Fruit fly (Drosophila melanogaster): Measurements from ENCODE around the gene CheA87a.

Gene CheA87a

DNA sequence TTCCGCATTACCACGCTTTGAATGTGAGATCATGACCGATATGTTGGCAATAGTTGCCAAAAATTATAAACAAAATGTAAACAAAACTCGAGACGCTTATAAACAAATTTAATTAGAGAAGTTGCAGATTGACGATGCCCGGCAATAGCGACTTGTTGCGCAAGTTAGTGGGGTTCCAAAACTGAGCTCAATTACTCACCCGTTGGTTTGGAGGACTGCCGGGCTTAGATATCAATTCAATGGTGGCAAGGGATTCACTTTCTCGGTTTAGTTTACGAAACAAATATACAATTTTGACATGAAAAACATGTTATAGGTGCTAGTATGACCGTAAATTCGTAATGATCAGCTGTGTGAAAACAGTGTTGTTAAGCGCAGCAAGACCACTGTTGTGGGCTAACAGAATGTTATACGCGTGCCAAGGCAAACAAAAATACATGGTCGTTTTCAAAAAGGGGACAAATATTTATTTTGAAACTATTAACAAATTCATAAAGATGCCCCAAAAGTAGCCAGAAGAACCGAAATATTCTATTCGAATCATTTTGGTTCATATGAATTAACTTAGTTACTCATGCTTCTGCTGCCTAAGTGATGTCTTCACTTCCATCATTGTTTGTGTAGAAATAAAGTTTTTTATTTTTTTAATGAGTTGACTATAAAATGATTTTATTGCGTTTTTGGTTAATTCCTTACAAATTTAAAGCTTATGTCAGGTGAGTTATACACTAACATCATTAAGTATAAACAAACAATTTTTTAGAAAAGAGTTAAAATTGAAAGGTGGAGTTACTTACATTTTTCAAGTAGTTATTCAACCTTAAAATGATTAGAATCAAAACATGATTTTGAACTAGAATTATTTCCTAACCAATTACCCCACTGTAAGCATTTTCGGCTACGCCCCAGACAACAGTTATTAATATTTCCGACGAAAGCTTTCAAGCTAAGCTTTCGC lies 2.6 kb upstream of the CheA87a start, which contains the start of gene Elp6:
Gene Elp6 (minus strand): TSS at position 350 of the 958 bp plus-strand sequence.
- no peak for TF ChIP-seq Sin3A (optimal IDR thresholded peaks at IDR 0.05)
- TF ChIP-seq ttk (optimal IDR thresholded peaks at IDR 0.05) = no peak
- TF ChIP-seq Myc (optimal IDR thresholded peaks at IDR 0.05) = no peak
- no peak for TF ChIP-seq insv (optimal IDR thresholded peaks at IDR 0.05)
- TF ChIP-seq psq (optimal IDR thresholded peaks at IDR 0.05) = no peak
- TF ChIP-seq h (optimal IDR thresholded peaks at IDR 0.05) = no peak

DNA sequence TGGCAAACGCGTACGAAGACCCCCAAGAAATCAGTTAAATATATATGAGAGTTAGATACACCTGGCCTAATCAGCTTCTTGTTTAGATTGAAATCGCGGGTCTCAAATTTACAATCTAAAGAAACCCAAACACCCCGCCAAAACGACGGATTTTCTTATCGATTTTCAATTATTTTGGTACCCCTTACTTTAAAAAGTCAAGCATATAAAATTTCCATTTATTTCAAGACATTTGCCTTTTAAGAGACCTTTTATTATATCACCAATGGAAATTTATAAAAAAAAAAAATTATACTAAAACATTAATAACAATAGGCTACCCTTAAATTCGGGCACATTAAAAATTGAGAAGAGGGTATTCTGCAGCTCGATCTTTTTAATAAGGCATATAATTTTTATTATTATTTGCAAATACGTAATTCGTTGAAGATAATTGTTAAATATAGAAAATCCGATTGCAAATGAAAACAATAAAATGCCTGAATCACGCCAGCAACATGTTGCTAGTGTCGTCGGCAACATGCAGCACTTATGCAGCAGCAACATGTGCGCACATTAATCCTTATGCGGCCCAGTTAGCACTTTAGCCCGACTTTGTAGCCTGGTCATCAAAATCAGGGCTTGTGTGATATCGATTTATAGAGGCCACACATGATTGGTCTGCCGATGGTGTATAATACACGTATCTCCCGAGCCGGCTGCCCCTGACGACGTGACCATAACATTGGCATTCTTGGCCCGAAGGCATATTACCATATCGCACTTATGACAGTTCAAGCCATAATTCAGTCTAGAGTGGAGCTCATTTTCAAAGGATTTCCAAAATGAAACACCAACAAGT lies 2.6 kb downstream of the CheA87a start, which contains the start of the genes Lip3 and CG34309:
Gene Lip3 (minus strand): TSS at position 65 of the 841 bp plus-strand sequence.
Gene CG34309 (plus strand): TSS at position 791 of the 841 bp plus-strand sequence.
- TF ChIP-seq Myc (optimal IDR thresholded peaks at IDR 0.05) = no peak
- TF ChIP-seq psq (optimal IDR thresholded peaks at IDR 0.05) = no peak
- no peak for TF ChIP-seq ttk (optimal IDR thresholded peaks at IDR 0.05)
- TF ChIP-seq insv (optimal IDR thresholded peaks at IDR 0.05) = no peak
- TF ChIP-seq Sin3A (optimal IDR thresholded peaks at IDR 0.05) = no peak
- no peak for TF ChIP-seq h (optimal IDR thresholded peaks at IDR 0.05)

DNA sequence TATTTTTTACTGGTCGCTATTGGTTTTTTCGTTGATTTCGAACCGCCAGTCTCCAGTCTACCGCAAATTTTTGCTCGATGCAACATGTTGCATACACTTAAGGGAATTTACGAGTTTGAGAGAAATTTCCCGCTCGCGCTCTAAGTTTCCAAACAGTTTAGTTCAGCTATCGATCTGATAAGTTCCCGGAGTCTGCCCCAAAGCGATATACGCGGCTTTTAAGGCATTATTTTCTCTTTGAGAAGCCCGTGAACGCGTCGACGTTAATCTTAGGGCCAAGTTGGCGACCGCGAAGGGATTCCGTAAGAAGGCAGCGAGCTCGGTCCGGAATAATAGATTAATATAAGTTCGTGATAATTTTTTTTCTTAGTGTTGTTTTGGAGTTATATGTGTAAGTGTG lies 5.5 kb downstream of the CheA87a start:
- TF ChIP-seq insv (optimal IDR thresholded peaks at IDR 0.05) = no peak
- no peak for TF ChIP-seq psq (optimal IDR thresholded peaks at IDR 0.05)
- TF ChIP-seq Myc (optimal IDR thresholded peaks at IDR 0.05) = no peak
- TF ChIP-seq h (optimal IDR thresholded peaks at IDR 0.05) = no peak
- no peak for TF ChIP-seq Sin3A (optimal IDR thresholded peaks at IDR 0.05)
- no peak for TF ChIP-seq ttk (optimal IDR thresholded peaks at IDR 0.05)

DNA sequence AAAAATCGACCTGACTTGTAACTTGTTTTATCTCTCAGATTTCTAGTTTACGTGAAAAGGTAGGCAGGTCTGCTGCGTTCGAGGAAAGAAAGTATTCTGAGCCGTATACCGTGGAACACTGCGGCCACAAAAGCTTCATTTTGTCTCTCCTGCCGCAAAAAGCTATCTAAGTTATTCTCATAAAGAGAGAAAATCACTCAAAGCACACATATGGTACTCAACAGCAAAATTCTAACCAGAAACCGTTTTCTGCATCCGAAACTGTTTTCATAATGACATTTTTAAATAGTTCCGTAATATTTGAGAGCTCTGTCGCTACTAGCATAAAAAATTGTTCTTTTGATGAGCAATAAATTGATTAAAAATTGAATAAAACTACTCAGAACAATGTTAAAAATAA lies 10.2 kb downstream of the CheA87a start, which contains the start of the genes CG9813 and CG8870:
Gene CG9813 (minus strand): TSS at position 101 of the 400 bp plus-strand sequence.
Gene CG8870 (plus strand): TSS at position 168 of the 400 bp plus-strand sequence.
- TF ChIP-seq Myc (optimal IDR thresholded peaks at IDR 0.05) (no peak), psq (optimal IDR thresholded peaks at IDR 0.05) (no peak), h (optimal IDR thresholded peaks at IDR 0.05) (no peak), ttk (optimal IDR thresholded peaks at IDR 0.05) (no peak), insv (optimal IDR thresholded peaks at IDR 0.05) (no peak)

DNA sequence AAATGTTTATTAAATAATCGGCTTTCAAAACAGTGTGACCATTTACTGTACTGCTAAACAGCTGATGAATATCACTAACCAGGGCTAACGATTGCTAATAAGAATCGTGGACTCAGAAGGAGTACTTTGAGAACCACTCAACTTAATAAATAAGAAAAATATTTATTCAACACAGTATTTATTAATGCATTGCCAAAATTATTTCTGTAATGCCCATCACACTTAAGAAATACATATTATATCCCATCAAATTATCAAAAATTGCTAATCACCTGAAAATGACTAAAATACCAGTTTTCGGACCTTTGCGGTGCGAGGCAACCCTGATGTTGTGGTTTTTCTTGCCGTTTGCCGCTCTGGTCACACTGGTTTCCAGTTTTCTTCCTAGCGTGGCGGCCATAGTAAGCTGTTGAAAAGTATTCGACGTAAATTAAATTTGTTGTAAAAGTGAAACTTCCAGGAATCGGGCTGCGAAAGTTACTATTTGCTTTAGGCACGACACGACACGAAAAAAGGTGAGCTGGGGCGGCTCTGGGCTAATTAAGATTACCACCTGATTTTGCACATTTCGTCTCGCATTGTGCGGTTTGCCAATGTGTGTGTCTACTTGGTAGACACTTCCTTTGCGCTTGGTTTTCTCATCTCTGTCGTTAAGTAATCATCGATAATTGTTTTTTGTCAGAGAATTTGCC lies 12.4 kb downstream of the CheA87a start, which contains the start of the genes mRpS21 and Droj2:
Gene mRpS21 (minus strand): TSS at position 66 of the 692 bp plus-strand sequence.
Gene Droj2 (plus strand): TSS at position 363 of the 692 bp plus-strand sequence.
- TF ChIP-seq h (optimal IDR thresholded peaks at IDR 0.05) (no peak), Myc (optimal IDR thresholded peaks at IDR 0.05) (no peak), ttk (optimal IDR thresholded peaks at IDR 0.05) (no peak)

DNA sequence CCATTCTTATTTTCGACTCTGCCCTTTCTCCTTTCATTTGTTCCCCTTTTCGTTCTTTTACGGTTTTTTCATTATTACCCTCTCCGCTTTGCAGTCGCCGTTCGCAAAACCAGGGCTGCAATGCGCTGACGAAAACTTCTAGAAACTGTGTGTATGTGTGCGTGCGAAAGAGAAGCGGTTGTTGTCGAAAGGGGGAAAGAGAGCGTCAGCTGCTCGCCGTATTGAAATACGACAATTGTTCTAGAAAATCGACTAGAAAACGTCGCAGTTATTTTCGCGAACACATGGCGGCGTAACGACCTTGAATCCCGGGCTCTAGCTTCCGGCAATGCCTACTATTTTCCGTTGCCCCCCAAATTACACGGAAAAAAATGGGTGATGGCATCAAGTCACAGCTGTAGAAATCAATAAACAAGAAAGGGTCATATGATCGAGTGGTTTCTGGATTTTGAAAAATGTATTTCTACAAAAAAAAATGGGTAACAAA lies 13.3 kb downstream of the CheA87a start:
- TF ChIP-seq insv (optimal IDR thresholded peaks at IDR 0.05) (no peak), Sin3A (optimal IDR thresholded peaks at IDR 0.05) (no peak), h (optimal IDR thresholded peaks at IDR 0.05) (no peak), ttk (optimal IDR thresholded peaks at IDR 0.05) (no peak), Myc (optimal IDR thresholded peaks at IDR 0.05) (no peak), psq (optimal IDR thresholded peaks at IDR 0.05) (no peak)

DNA sequence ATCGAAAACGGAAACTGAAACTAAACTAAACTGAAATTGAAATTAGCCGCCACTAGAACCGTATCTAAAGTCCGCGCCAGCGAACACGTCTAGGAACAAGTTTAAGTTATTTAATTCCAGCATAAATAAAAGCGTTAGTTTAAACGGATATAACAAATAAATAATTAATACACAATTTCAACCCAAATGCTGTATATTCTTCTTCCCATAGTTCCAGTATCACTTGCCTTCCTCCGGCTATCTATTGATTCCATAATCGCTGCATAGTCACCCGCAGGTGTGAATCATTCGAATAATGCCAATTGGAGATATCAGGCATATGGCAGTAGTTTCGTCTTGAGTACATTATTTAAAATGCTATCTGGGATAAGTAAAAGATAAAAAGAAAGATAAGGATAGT lies 15.7 kb downstream of the CheA87a start:
- TF ChIP-seq psq (optimal IDR thresholded peaks at IDR 0.05) = no peak

DNA sequence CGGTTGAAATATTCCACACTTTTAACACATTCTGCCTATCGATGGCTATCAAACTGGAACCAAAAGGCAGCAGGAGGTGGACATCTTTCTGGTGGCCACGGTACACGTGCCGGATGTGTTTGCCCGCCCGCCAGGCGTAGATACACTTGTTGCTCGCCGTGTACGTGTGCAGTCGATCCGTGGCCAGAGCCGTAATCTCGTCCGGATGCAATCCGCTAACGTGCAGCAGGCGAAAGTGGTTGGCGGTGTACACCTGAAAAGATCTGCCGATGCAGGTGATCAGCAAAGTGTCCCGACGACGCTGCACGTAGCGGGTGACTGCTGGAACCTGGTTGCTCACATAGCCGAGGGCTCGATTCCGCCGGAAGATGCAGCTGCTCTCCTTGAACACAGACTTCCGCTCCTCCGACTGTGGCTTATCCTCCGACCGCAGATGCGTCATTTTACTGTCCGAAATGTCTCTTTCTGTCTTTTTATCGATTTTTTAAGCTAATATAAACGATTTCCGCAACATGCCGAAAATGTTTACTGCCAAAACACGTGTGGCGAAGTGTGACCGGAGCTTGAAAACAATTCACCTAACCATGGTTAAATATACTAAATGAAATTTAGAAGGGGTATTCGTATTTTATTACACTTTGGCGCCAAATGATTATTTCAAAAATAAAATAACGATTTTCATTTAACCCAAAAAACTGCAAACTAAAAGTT lies 18.9 kb downstream of the CheA87a start, which contains the start of gene CG9799:
Gene CG9799 (minus strand): TSS at position 550 of the 711 bp plus-strand sequence.
- TF ChIP-seq h (optimal IDR thresholded peaks at IDR 0.05) (peak; percentile 23), Myc (optimal IDR thresholded peaks at IDR 0.05) (no peak)

DNA sequence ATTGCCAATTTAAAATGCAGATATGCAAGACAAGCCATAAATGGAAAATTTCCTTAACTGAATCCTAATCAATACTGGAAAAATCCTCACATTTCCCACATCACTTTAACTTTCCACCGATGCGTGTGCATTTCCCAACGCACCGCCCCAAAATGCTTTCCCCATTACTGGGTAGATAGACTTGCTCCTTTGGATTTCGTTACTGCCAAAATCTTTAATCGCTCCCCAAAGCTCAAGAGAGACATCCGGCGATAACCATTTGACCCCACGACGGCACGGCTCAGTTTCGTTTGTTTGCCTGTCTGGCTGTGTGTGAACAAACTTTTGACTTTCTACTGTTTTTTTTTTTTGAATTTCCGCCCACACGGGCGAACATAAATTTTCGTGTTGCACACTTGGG lies 21.0 kb downstream of the CheA87a start:
- no peak for TF ChIP-seq psq (optimal IDR thresholded peaks at IDR 0.05)
- TF ChIP-seq ttk (optimal IDR thresholded peaks at IDR 0.05) = no peak
- TF ChIP-seq insv (optimal IDR thresholded peaks at IDR 0.05) = no peak
- no peak for TF ChIP-seq h (optimal IDR thresholded peaks at IDR 0.05)
- TF ChIP-seq Sin3A (optimal IDR thresholded peaks at IDR 0.05) = no peak
- no peak for TF ChIP-seq Myc (optimal IDR thresholded peaks at IDR 0.05)

DNA sequence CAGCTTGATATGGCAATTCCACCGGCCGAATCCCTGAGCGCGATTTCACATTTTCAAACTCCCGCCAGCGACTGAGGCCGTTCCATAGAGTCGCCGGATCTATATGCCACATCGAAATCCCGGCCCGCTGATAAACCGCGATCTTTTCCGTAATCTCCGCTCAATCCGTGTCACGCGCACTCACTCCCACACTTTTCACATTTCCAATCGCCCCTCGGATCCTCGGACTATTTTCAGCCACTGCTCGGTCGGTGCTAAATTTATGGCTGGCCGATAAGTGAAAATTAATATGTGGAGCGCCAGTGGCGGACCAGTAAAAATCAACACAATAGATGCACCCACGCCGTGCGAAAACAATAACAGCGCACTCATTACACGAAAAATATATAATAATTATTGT lies 23.6 kb downstream of the CheA87a start:
- TF ChIP-seq ttk (optimal IDR thresholded peaks at IDR 0.05) = no peak
- no peak for TF ChIP-seq Sin3A (optimal IDR thresholded peaks at IDR 0.05)
- TF ChIP-seq insv (optimal IDR thresholded peaks at IDR 0.05) = no peak
- TF ChIP-seq h (optimal IDR thresholded peaks at IDR 0.05) = no peak
- TF ChIP-seq Myc (optimal IDR thresholded peaks at IDR 0.05) = no peak
- TF ChIP-seq psq (optimal IDR thresholded peaks at IDR 0.05) = no peak

DNA sequence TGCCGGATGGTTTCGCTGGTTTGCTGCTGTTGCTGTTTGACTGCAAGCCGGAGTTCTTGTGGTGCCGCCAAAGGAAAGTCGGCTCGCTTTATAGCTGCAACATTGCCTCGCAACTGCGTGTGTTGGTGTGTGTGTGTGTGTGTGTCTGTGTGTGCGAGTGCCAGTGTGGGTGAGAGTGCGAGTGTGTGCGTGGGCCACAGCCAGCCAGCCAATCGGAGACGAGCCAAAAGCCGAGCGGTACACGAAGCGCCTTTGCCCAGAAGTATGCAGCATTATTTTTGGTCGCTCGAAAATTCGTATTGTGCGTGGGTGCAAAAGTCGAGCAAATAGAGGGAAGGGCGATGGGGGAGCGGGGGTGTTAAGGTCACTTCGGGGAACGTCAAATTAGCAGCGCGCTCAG lies 25.7 kb downstream of the CheA87a start, which contains the start of gene CCHa2:
Gene CCHa2 (minus strand): TSS at position 65 of the 400 bp plus-strand sequence.
- TF ChIP-seq Sin3A (optimal IDR thresholded peaks at IDR 0.05) (no peak), insv (optimal IDR thresholded peaks at IDR 0.05) (no peak), psq (optimal IDR thresholded peaks at IDR 0.05) (no peak), Myc (optimal IDR thresholded peaks at IDR 0.05) (no peak), ttk (optimal IDR thresholded peaks at IDR 0.05) (no peak), h (optimal IDR thresholded peaks at IDR 0.05) (no peak)
